Worm (Caenorhabditis elegans) whole organism, L1 larva: Measurements from ENCODE around the gene C09E8.6.

ENCODE experiments used
- aha-1 ChIP-seq: fragments of 150-350 bp; optimal IDR thresholded peaks from 2 replicates; lab custom pipeline; 2014; ENCODE audit warnings: missing biosample characterization, missing genetic modification characterization
- ama-1 ChIP-seq: fragments of 150-350 bp; optimal IDR thresholded peaks from 2 replicates; lab custom pipeline; 2014
- ceh-82 ChIP-seq, 3 experiments: fragments of 150-350 bp in 1 of 3; sonication (generic microtip) in 2 of 3; optimal IDR thresholded peaks; 2 replicates each; lab custom pipeline; 2014 to 2017; ENCODE audit warnings: missing biosample characterization in 3 of 3, missing genetic modification characterization in 3 of 3
- fos-1 ChIP-seq: fragments of 150-350 bp; optimal IDR thresholded peaks from 2 replicates; lab custom pipeline; 2014; ENCODE audit warnings: missing biosample characterization, missing genetic modification characterization
- irx-1 ChIP-seq: sonication (generic microtip); optimal IDR thresholded peaks from 2 replicates; lab custom pipeline; 2016; ENCODE audit warnings: missing genetic modification characterization, missing compliant biosample characterization
- lin-13 ChIP-seq: fragments of 150-350 bp; optimal IDR thresholded peaks from 2 replicates; lab custom pipeline; 2014; ENCODE audit warnings: missing biosample characterization, missing genetic modification reagents, missing genetic modification characterization
- nhr-90 ChIP-seq: sonication (generic microtip); optimal IDR thresholded peaks from 2 replicates; lab custom pipeline; 2016; ENCODE audit warnings: mild to moderate bottlenecking, missing genetic modification characterization, missing compliant biosample characterization; ENCODE audit not compliant: poor library complexity
- ztf-11 ChIP-seq, 2 experiments: sonication (generic microtip); optimal IDR thresholded peaks; 2 replicates each; lab custom pipeline; 2016 to 2017; ENCODE audit warnings: missing genetic modification characterization in 2 of 2, missing biosample characterization in 1 of 2, missing compliant biosample characterization in 1 of 2

DNA sequence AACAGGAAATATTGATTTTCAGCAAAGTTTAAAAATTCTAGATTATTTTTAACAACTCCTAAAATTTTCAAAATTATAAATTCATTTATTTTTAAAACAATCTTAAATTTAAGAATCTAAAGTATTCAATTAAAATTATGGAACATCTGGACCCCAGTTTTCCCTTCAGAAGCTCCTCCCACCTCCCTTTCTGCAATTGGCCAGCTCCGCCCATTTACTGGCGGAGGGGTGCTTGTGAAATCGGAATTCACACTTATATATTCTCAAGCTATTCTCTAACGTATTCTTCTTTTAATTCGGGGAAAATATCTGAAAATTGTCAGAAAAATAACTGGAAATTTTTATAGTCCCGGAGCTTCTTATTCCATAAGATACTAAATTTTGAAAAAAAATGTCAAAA lies 40.5 kb upstream of the C09E8.6 start, which contains the start of gene mab-9:
- no peak for TF ChIP-seq lin-13 (GFP tag; lab: Kevin White, UChicago)
- no peak for TF ChIP-seq irx-1 (tag; lab: Kevin White, UChicago)
- no peak for TF ChIP-seq ztf-11 (tag; optimal IDR thresholded peaks at IDR 0.05; lab: Kevin White, UChicago)
- no peak for TF ChIP-seq aha-1
- no peak for TF ChIP-seq nhr-90 (tag; lab: Kevin White, UChicago)
- no peak for TF ChIP-seq ama-1 (lab: Kevin White, UChicago)
- TF ChIP-seq ceh-82 (tag; optimal IDR thresholded peaks at IDR 0.05; lab: Kevin White, UChicago), result no peak
- TF ChIP-seq fos-1 (tag; lab: Kevin White, UChicago), result no peak
